Worm (Caenorhabditis elegans): Measurements from ENCODE around the gene F54B11.5.

The F54B11.5 gene

DNA sequence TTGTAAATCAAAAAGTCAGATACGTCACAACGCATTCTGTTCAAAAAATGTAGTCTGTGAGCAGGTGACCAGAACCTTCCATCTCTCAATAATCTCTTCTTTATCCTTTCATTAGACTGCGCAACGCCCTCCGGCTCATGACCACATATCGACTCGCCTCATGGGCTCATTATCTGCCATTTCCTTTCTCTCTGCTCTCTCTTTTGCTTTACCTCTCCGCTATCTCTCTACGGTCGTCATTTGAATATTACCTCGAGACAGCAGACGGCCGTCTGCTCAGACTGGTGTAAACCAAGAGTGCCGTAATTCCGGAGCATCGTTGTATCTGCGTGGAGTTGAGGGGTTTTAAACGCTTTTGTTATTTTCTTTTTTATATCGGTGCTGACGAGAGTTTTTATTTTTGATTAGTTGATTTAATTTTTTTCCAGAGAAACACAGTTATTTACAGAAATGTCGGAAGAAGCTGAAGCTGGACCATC, 2.2 kb upstream of the F54B11.5 start, which contains the start of gene bra-1 (continued):
- TF ChIP-seq C38D4.7 (GFP tag; optimal IDR thresholded peaks at IDR 0.05) (no peak), hlh-30 (tag; optimal IDR thresholded peaks at IDR 0.05; ENCODE audit: insufficient read depth) (peak; percentile 94), C08G9.2 (tag; optimal IDR thresholded peaks at IDR 0.05) (peak; percentile 15), fkh-6 (tag; optimal IDR thresholded peaks at IDR 0.05) (no peak), ets-4 (tag; optimal IDR thresholded peaks at IDR 0.05) (no peak), dve-1 (tag; optimal IDR thresholded peaks at IDR 0.05) (no peak), hlh-6 (tag; optimal IDR thresholded peaks at IDR 0.05) (peak; percentile 46), sox-2 (GFP tag; IDR thresholded peaks at IDR 0.05) (no peak), ztf-16 (tag; optimal IDR thresholded peaks at IDR 0.05) (no peak), ama-1 (optimal IDR thresholded peaks at IDR 0.05) (no peak), elt-4 (tag; optimal IDR thresholded peaks at IDR 0.05) (no peak), ceh-48 (tag; optimal IDR thresholded peaks at IDR 0.05) (peak; percentile 47), syd-9 (tag; optimal IDR thresholded peaks at IDR 0.05) (peak; percentile 25), unc-42 (tag; optimal IDR thresholded peaks at IDR 0.05) (peak; percentile 81), ceh-14 (tag; optimal IDR thresholded peaks at IDR 0.05) (peak; percentile 66), pqm-1 (tag; optimal IDR thresholded peaks at IDR 0.05) (no peak), ceh-30 (tag; optimal IDR thresholded peaks at IDR 0.05) (no peak), npax-4 (tag; optimal IDR thresholded peaks at IDR 0.05) (no peak), madf-2 (tag; optimal IDR thresholded peaks at IDR 0.05) (no peak), gmeb-2 (tag; optimal IDR thresholded peaks at IDR 0.05) (no peak), ceh-6 (GFP tag; optimal IDR thresholded peaks at IDR 0.05) (no peak), pros-1 (tag; optimal IDR thresholded peaks at IDR 0.05) (peak; percentile 4), pax-1 (tag; optimal IDR thresholded peaks at IDR 0.05) (no peak), K09A11.1 (tag; optimal IDR thresholded peaks at IDR 0.05; ENCODE audit: insufficient read depth) (no peak), ceh-2 (tag; optimal IDR thresholded peaks at IDR 0.05) (peak; percentile 17), sox-4 (tag; optimal IDR thresholded peaks at IDR 0.05) (no peak), nhr-11 (tag; optimal IDR thresholded peaks at IDR 0.05) (no peak), ceh-19 (GFP tag; optimal IDR thresholded peaks at IDR 0.05) (no peak), F13H6.1 (tag; optimal IDR thresholded peaks at IDR 0.05) (no peak), unc-3 (GFP tag; conservative IDR thresholded peaks at IDR 0.05) (no peak), unc-3 (tag; optimal IDR thresholded peaks at IDR 0.05) (no peak), ref-2 (tag; optimal IDR thresholded peaks at IDR 0.05) (peak; percentile 32), unc-86 (tag; optimal IDR thresholded peaks at IDR 0.05) (peak; percentile 26), rnt-1 (tag; optimal IDR thresholded peaks at IDR 0.05) (no peak), dmd-4 (tag; optimal IDR thresholded peaks at IDR 0.05; ENCODE audit: borderline replicate concordance) (no peak), che-1 (tag; optimal IDR thresholded peaks at IDR 0.05) (no peak), pha-2 (tag; optimal IDR thresholded peaks at IDR 0.05) (no peak), mec-3 (tag; optimal IDR thresholded peaks at IDR 0.05; ENCODE audit: borderline replicate concordance) (no peak), tbx-7 (tag; optimal IDR thresholded peaks at IDR 0.05) (no peak), ttx-3 (tag; optimal IDR thresholded peaks at IDR 0.05) (peak; percentile 16), ceh-34 (tag; optimal IDR thresholded peaks at IDR 0.05) (no peak), pha-4 (tag; optimal IDR thresholded peaks at IDR 0.05) (no peak)

DNA sequence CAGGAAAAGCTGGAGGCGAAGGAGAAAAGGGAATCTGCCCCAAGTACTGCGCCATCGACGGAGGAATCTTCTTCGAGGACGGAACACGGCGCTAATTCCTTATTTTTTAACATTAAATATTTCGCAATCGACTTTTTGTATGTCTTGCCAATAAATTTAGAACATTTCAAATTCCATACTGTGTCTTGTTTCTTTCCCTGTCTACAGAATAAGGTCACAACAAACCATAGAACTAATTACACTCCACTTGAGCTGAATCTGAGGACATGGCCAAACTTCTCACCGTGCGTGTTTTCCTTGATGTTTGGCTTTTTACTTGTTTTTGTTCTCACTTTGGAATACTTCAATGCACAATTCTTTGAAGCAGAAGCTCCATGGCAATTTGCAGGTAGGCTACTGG, 3.5 kb downstream of the F54B11.5 start, which contains the start of gene F54B11.4:
TSS of gene F54B11.4 (plus strand) at position 301 of the 400 bp plus-strand sequence.
- TF ChIP-seq elt-4 (tag; optimal IDR thresholded peaks at IDR 0.05) (no peak), ttx-3 (tag; optimal IDR thresholded peaks at IDR 0.05) (no peak), hlh-15 (tag; optimal IDR thresholded peaks at IDR 0.05) (no peak), pat-9 (tag; optimal IDR thresholded peaks at IDR 0.05) (no peak), fkh-10 (GFP tag; optimal IDR thresholded peaks at IDR 0.05) (no peak), nhr-11 (tag; optimal IDR thresholded peaks at IDR 0.05) (no peak), ama-1 (optimal IDR thresholded peaks at IDR 0.05) (no peak), sdc-2 (tag; optimal IDR thresholded peaks at IDR 0.05) (no peak), ceh-30 (tag; optimal IDR thresholded peaks at IDR 0.05) (no peak), ceh-14 (tag; optimal IDR thresholded peaks at IDR 0.05) (no peak), tbx-7 (tag; optimal IDR thresholded peaks at IDR 0.05) (no peak), ceh-22 (tag; optimal IDR thresholded peaks at IDR 0.05) (no peak), sox-4 (tag; optimal IDR thresholded peaks at IDR 0.05) (no peak)
